Fruit fly (Drosophila melanogaster) whole organism, embryonic: ENCODE data around the gene Hmr.

Source experiments
- Blimp-1 ChIP-seq: fragments of 200-800 bp; sonication (Bioruptor generic); optimal IDR thresholded peaks from 3 replicates; lab custom pipeline; 2018; ENCODE audit warnings: missing biosample characterization, missing genetic modification characterization, mild to moderate bottlenecking, moderate library complexity, missing genetic modification reagents
- CG10565 ChIP-seq: fragments of 200-800 bp; sonication (Bioruptor generic); optimal IDR thresholded peaks from 3 replicates; lab custom pipeline; 2016; ENCODE audit warnings: missing biosample characterization, mild to moderate bottlenecking, missing genetic modification characterization
- CG11085 ChIP-seq: fragments of 200-800 bp; sonication (Bioruptor generic); IDR thresholded peaks from 2 replicates; pipeline ENCODE4 v1.3.6; 2022; ENCODE audit warnings: missing biosample characterization, missing genetic modification characterization
- CG12659 ChIP-seq: fragments of 200-800 bp; sonication (Bioruptor generic); optimal IDR thresholded peaks from 3 replicates; lab custom pipeline; 2017; ENCODE audit warnings: mild to moderate bottlenecking, missing biosample characterization, missing genetic modification reagents, missing genetic modification characterization
- CG13424 ChIP-seq: fragments of 200-800 bp; sonication (Bioruptor generic); optimal IDR thresholded peaks from 2 replicates; lab custom pipeline; 2019; ENCODE audit warnings: missing biosample characterization, mild to moderate bottlenecking, missing genetic modification characterization, moderate library complexity
- CG14667 ChIP-seq: fragments of 200-800 bp; sonication (Bioruptor generic); IDR thresholded peaks from 2 replicates; pipeline ENCODE4 v1.3.6; 2022; ENCODE audit warnings: missing biosample characterization, missing genetic modification characterization
- CG17361 ChIP-seq: fragments of 200-800 bp; sonication (Bioruptor generic); IDR thresholded peaks from 3 replicates; pipeline ENCODE4 v1.3.6; 2022; ENCODE audit warnings: missing biosample characterization, missing genetic modification characterization
- CG2129 ChIP-seq: fragments of 200-800 bp; sonication (Bioruptor generic); IDR thresholded peaks from 2 replicates; pipeline ENCODE4 v1.3.6; 2022; ENCODE audit warnings: missing biosample characterization, missing genetic modification characterization; ENCODE audit not compliant: partially characterized antibody
- CG2199 ChIP-seq: fragments of 200-800 bp; sonication (Bioruptor generic); IDR thresholded peaks from 3 replicates; pipeline ENCODE4 v1.3.6; 2022; ENCODE audit warnings: missing biosample characterization, missing genetic modification characterization
- CG30403 ChIP-seq: fragments of 200-800 bp; sonication (Bioruptor generic); optimal IDR thresholded peaks from 3 replicates; lab custom pipeline; 2016; ENCODE audit warnings: missing biosample characterization, missing genetic modification characterization
- CG3163 ChIP-seq: fragments of 200-800 bp; sonication (Bioruptor generic); optimal IDR thresholded peaks from 3 replicates; lab custom pipeline; 2016; ENCODE audit warnings: missing biosample characterization, missing genetic modification characterization
- CG33557 ChIP-seq: fragments of 200-800 bp; sonication (Bioruptor generic); optimal IDR thresholded peaks from 2 replicates; lab custom pipeline; 2019; ENCODE audit warnings: missing biosample characterization, mild to moderate bottlenecking, missing genetic modification characterization, moderate library complexity
- CG3847 ChIP-seq: fragments of 200-800 bp; sonication (Bioruptor generic); IDR thresholded peaks from 2 replicates; pipeline ENCODE4 v1.3.6; 2022; ENCODE audit warnings: missing biosample characterization, missing genetic modification characterization
- CG4328 ChIP-seq: fragments of 200-800 bp; sonication (Bioruptor generic); optimal IDR thresholded peaks from 3 replicates; lab custom pipeline; 2017; ENCODE audit warnings: missing biosample characterization, missing genetic modification reagents, missing genetic modification characterization
- CG4404 ChIP-seq: fragments of 200-800 bp; sonication (Bioruptor generic); IDR thresholded peaks from 2 replicates; pipeline ENCODE4 v1.3.6; 2022; ENCODE audit warnings: missing biosample characterization, missing genetic modification characterization
- CG4854 ChIP-seq: fragments of 200-800 bp; sonication (Bioruptor generic); optimal IDR thresholded peaks from 2 replicates; lab custom pipeline; 2016; ENCODE audit warnings: missing biosample characterization, missing genetic modification characterization, inconsistent platforms
- CG6854 ChIP-seq: fragments of 200-800 bp; sonication (Bioruptor generic); optimal IDR thresholded peaks from 3 replicates; lab custom pipeline; 2017; ENCODE audit warnings: missing biosample characterization, mild to moderate bottlenecking, missing genetic modification characterization
- CG7556 ChIP-seq: fragments of 200-800 bp; sonication (Bioruptor generic); optimal IDR thresholded peaks from 2 replicates; lab custom pipeline; 2017; ENCODE audit warnings: missing biosample characterization, mild to moderate bottlenecking, missing genetic modification characterization
- CG7963 ChIP-seq: fragments of 200-800 bp; sonication (Bioruptor generic); IDR thresholded peaks from 3 replicates; pipeline ENCODE4 v1.3.6; 2022; ENCODE audit warnings: missing biosample characterization, missing genetic modification characterization; ENCODE audit not compliant: partially characterized antibody
- CG8281 ChIP-seq: fragments of 200-800 bp; sonication (Bioruptor generic); optimal IDR thresholded peaks from 2 replicates; lab custom pipeline; 2018; ENCODE audit warnings: missing biosample characterization, mild to moderate bottlenecking, missing genetic modification characterization, moderate library complexity
- Dek ChIP-seq: fragments of 200-800 bp; sonication (Bioruptor generic); optimal IDR thresholded peaks from 3 replicates; lab custom pipeline; 2019; ENCODE audit warnings: missing biosample characterization, mild to moderate bottlenecking, missing genetic modification characterization, moderate library complexity
- Dll ChIP-seq: fragments of 200-800 bp; sonication (Bioruptor generic); IDR thresholded peaks from 4 replicates; pipeline ENCODE4 v1.3.6; 2022; ENCODE audit warnings: missing biosample characterization, missing genetic modification characterization; ENCODE audit not compliant: partially characterized antibody
- Ets97D ChIP-seq: fragments of 200-800 bp; sonication (Bioruptor generic); optimal IDR thresholded peaks from 3 replicates; lab custom pipeline; 2016; ENCODE audit warnings: missing biosample characterization, missing genetic modification characterization
- HLH54F ChIP-seq: fragments of 200-800 bp; sonication (Bioruptor generic); optimal IDR thresholded peaks from 3 replicates; lab custom pipeline; 2016; ENCODE audit warnings: missing biosample characterization, missing genetic modification characterization
- Hr78 ChIP-seq, 2 experiments: fragments of 200-800 bp in 1 of 2; fragments of >200 bp in 1 of 2; sonication (Bioruptor generic) in 1 of 2; optimal IDR thresholded peaks; 2 replicates each; lab custom pipeline; 2017 to 2019; ENCODE audit warnings: missing biosample characterization in 2 of 2, missing genetic modification characterization in 2 of 2, mild to moderate bottlenecking in 1 of 2, moderate library complexity in 1 of 2
- MBD-R2 ChIP-seq: fragments of 200-800 bp; sonication (Bioruptor generic); IDR thresholded peaks from 2 replicates; pipeline ENCODE4 v1.3.6; 2022; ENCODE audit warnings: missing biosample characterization, missing genetic modification characterization
- Med ChIP-seq: fragments of 200-800 bp; sonication (Bioruptor generic); peaks from one replicate; lab custom pipeline; 2016; ENCODE audit warnings: missing biosample characterization, missing genetic modification characterization, mild to moderate bottlenecking, inconsistent platforms, moderate library complexity
- Nf-YB ChIP-seq: fragments of 200-800 bp; sonication (Bioruptor generic); optimal IDR thresholded peaks from 3 replicates; lab custom pipeline; 2019; ENCODE audit warnings: missing biosample characterization, mild to moderate bottlenecking, missing genetic modification characterization, moderate library complexity
- Ravus ChIP-seq: fragments of 200-800 bp; sonication (Bioruptor generic); IDR thresholded peaks from 2 replicates; pipeline ENCODE4 v1.3.6; 2022; ENCODE audit warnings: missing biosample characterization, missing genetic modification characterization
- bowl ChIP-seq: fragments of 200-800 bp; sonication (Bioruptor generic); IDR thresholded peaks from 2 replicates; pipeline ENCODE4 v1.3.6; 2022; ENCODE audit warnings: missing biosample characterization, missing genetic modification characterization
- cad ChIP-seq: fragments of >200 bp; optimal IDR thresholded peaks from 2 replicates; lab custom pipeline; 2017; ENCODE audit warnings: missing biosample characterization, missing genetic modification characterization
- esg ChIP-seq: fragments of 200-800 bp; sonication (Bioruptor generic); conservative IDR thresholded peaks from 2 replicates; pipeline ENCODE4 v1.3.6; 2022; ENCODE audit warnings: missing biosample characterization, missing genetic modification characterization
- fu2 ChIP-seq: fragments of 200-800 bp; sonication (Bioruptor generic); optimal IDR thresholded peaks from 2 replicates; lab custom pipeline; 2016; ENCODE audit warnings: missing biosample characterization, missing genetic modification characterization
- gce ChIP-seq: fragments of 200-800 bp; sonication (Bioruptor generic); IDR thresholded peaks from 3 replicates; pipeline ENCODE4 v1.3.6; 2022; ENCODE audit warnings: missing biosample characterization, missing genetic modification characterization
- gfzf ChIP-seq: fragments of 200-800 bp; sonication (Bioruptor generic); optimal IDR thresholded peaks from 2 replicates; lab custom pipeline; 2016; ENCODE audit warnings: missing biosample characterization, mild to moderate bottlenecking, missing genetic modification characterization, moderate library complexity
- ham ChIP-seq: fragments of 200-800 bp; sonication (Bioruptor generic); IDR thresholded peaks from 2 replicates; pipeline ENCODE4 v1.3.6; 2022; ENCODE audit warnings: missing biosample characterization, missing genetic modification characterization
- inv ChIP-seq: fragments of 200-800 bp; sonication (Bioruptor generic); IDR thresholded peaks from 2 replicates; pipeline ENCODE4 v1.3.6; 2022; ENCODE audit warnings: missing biosample characterization, missing genetic modification characterization; ENCODE audit not compliant: partially characterized antibody
- jigr1 ChIP-seq: fragments of 200-800 bp; sonication (Bioruptor generic); IDR thresholded peaks from 3 replicates; pipeline ENCODE4 v1.3.6; 2022; ENCODE audit warnings: missing biosample characterization, missing genetic modification characterization
- jing ChIP-seq: fragments of 200-800 bp; sonication (Bioruptor generic); optimal IDR thresholded peaks from 2 replicates; lab custom pipeline; 2018; ENCODE audit warnings: missing biosample characterization, mild to moderate bottlenecking, missing genetic modification characterization
- lbe ChIP-seq: fragments of 200-800 bp; sonication (Bioruptor generic); optimal IDR thresholded peaks from 2 replicates; lab custom pipeline; 2016; ENCODE audit warnings: missing biosample characterization, mild to moderate bottlenecking, missing genetic modification characterization
- nau ChIP-seq: fragments of 200-800 bp; sonication (Bioruptor generic); optimal IDR thresholded peaks from 3 replicates; lab custom pipeline; 2017; ENCODE audit warnings: missing biosample characterization, mild to moderate bottlenecking, missing genetic modification characterization, missing genetic modification reagents
- nmo ChIP-seq: fragments of 200-800 bp; sonication (Bioruptor generic); optimal IDR thresholded peaks from 2 replicates; lab custom pipeline; 2018; ENCODE audit warnings: missing biosample characterization, mild to moderate bottlenecking, missing genetic modification characterization, moderate library complexity
- nom ChIP-seq: fragments of 200-800 bp; sonication (Bioruptor generic); optimal IDR thresholded peaks from 2 replicates; lab custom pipeline; 2017; ENCODE audit warnings: missing biosample characterization, missing genetic modification characterization, mild to moderate bottlenecking, moderate library complexity, missing genetic modification reagents
- p53 ChIP-seq: fragments of 200-800 bp; sonication (Bioruptor generic); optimal IDR thresholded peaks from 2 replicates; lab custom pipeline; 2016; ENCODE audit warnings: missing biosample characterization, missing genetic modification characterization
- ranshi ChIP-seq: fragments of 200-800 bp; sonication (Bioruptor generic); IDR thresholded peaks from 2 replicates; pipeline ENCODE4 v1.3.6; 2022; ENCODE audit warnings: missing biosample characterization, missing genetic modification characterization
- sr ChIP-seq: fragments of 200-800 bp; sonication (Bioruptor generic); IDR thresholded peaks from 3 replicates; pipeline ENCODE4 v1.3.6; 2022; ENCODE audit warnings: missing biosample characterization, missing genetic modification characterization
- tap ChIP-seq: fragments of 200-800 bp; optimal IDR thresholded peaks from 3 replicates; lab custom pipeline; 2019; ENCODE audit warnings: missing biosample characterization, mild to moderate bottlenecking, missing genetic modification characterization, moderate library complexity
- trh ChIP-seq: fragments of 200-800 bp; sonication (Bioruptor generic); optimal IDR thresholded peaks from 2 replicates; lab custom pipeline; 2016; ENCODE audit warnings: missing biosample characterization, missing genetic modification characterization
- vnd ChIP-seq: fragments of 200-800 bp; sonication (Bioruptor generic); IDR thresholded peaks from 3 replicates; pipeline ENCODE4 v1.3.6; 2022; ENCODE audit warnings: missing biosample characterization, missing genetic modification characterization; ENCODE audit not compliant: partially characterized antibody
- zen2 ChIP-seq: fragments of 200-800 bp; sonication (Bioruptor generic); IDR thresholded peaks from 3 replicates; pipeline ENCODE4 v1.3.6; 2022; ENCODE audit warnings: missing biosample characterization, missing genetic modification characterization; ENCODE audit not compliant: partially characterized antibody

Hmr gene

DNA sequence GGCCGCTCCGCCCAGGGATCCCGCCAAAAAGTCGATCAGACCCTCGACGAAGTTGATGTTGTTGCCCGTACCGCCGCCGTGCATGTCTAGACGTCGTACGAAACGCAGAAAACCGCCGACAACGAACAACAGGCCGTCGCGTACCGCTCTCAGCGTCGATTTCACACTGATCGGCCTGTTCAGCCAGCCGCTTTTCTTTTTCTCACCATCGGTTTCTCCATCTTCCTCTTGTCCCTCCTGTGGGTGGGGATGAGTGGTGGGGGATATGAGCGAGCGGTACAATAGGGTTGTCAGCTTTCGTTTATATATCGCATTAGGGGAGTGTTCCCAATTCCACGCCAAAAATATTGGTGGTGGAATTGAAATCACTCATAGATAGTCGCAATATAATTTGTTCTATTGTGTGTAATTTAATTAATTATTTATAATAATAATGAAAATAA is 5.8 kb upstream of the Hmr start (continued):
- no peak for TF ChIP-seq inv (GFP tag; lab: Robert Waterston, UW)
- TF ChIP-seq CG12659 (GFP tag; lab: Kevin White, UChicago): peak; percentile 30
- TF ChIP-seq CG2199: no peak
- TF ChIP-seq HLH54F: peak; percentile 1
- TF ChIP-seq Nf-YB (GFP tag; lab: Kevin White, UChicago): no peak
- no peak for TF ChIP-seq Ets97D (GFP tag; lab: Kevin White, UChicago)
- peak; percentile 28; the same call in 1 of the 2 replicates for TF ChIP-seq CG11085
- TF ChIP-seq lbe (GFP tag; lab: Kevin White, UChicago): no peak
- peak; percentile 45; the same call in 1 of the 2 replicates for TF ChIP-seq CG14667 (GFP tag; lab: Robert Waterston, UW)
- TF ChIP-seq CG8281 (tag; lab: Kevin White, UChicago): no peak
- TF ChIP-seq CG13424 (tag; lab: Kevin White, UChicago): peak; percentile 39
- no peak for TF ChIP-seq fu2 (GFP tag; lab: Kevin White, UChicago)
- TF ChIP-seq CG7963 (GFP tag; lab: Robert Waterston, UW): no peak
- TF ChIP-seq CG3163 (GFP tag; lab: Kevin White, UChicago): no peak
- 0 out of 2 replicates have a peak, but pooled peaks have one; percentile 20 for TF ChIP-seq MBD-R2 (GFP tag; lab: Robert Waterston, UW)
- TF ChIP-seq vnd (GFP tag; lab: Robert Waterston, UW): no peak
- peak; percentile 24; the same call in 1 of the 2 replicates for TF ChIP-seq ranshi (GFP tag; lab: Robert Waterston, UW)
- TF ChIP-seq CG10565 (GFP tag; lab: Kevin White, UChicago): no peak
- no peak for TF ChIP-seq CG6854
- peak; percentile 12; the same call in 1 of the 3 replicates for TF ChIP-seq gce
- peak; percentile 4 for TF ChIP-seq CG4328
- TF ChIP-seq nmo (GFP tag; lab: Kevin White, UChicago): peak; percentile 44
- no peak for TF ChIP-seq gfzf (GFP tag; lab: Kevin White, UChicago)
- TF ChIP-seq Med: peak; percentile 90
- 0 out of 3 replicates have a peak, but pooled peaks have one; percentile 7 for TF ChIP-seq zen2 (GFP tag; lab: Robert Waterston, UW)
- no peak for TF ChIP-seq jing (GFP tag; lab: Kevin White, UChicago)
- no peak; the same call in 1 of the 2 replicates for TF ChIP-seq CG2129 (GFP tag; lab: Robert Waterston, UW)
- no peak for TF ChIP-seq CG33557 (GFP tag; lab: Kevin White, UChicago)
- TF ChIP-seq nau: no peak
- TF ChIP-seq bowl (GFP tag; lab: Robert Waterston, UW): no peak
- TF ChIP-seq jigr1 (GFP tag; lab: Robert Waterston, UW): no peak
- TF ChIP-seq p53 (GFP tag; lab: Kevin White, UChicago): no peak
- TF ChIP-seq esg (GFP tag; lab: Robert Waterston, UW): no peak
- TF ChIP-seq CG4854 (GFP tag; lab: Kevin White, UChicago): no peak
- no peak for TF ChIP-seq ham (GFP tag; lab: Robert Waterston, UW)
- no peak for TF ChIP-seq Dll
- TF ChIP-seq CG4404 (GFP tag; lab: Robert Waterston, UW): peak; percentile 21; the same call in 1 of the 2 replicates
- TF ChIP-seq Hr78 (GFP tag; optimal IDR thresholded peaks at IDR 0.05; lab: Kevin White, UChicago): no peak
- no peak for TF ChIP-seq nom (GFP tag; lab: Kevin White, UChicago)
- no peak for TF ChIP-seq tap (tag; lab: Kevin White, UChicago)
- TF ChIP-seq CG3847 (GFP tag; lab: Robert Waterston, UW): peak; percentile 55
- TF ChIP-seq Blimp-1 (GFP tag; lab: Kevin White, UChicago): peak; percentile 15
- no peak for TF ChIP-seq trh
- TF ChIP-seq Ravus (GFP tag; lab: Robert Waterston, UW): peak; percentile 31
- no peak for TF ChIP-seq Dek (tag; lab: Kevin White, UChicago)
- TF ChIP-seq CG17361 (GFP tag; lab: Robert Waterston, UW): peak; percentile 68
- TF ChIP-seq CG30403 (GFP tag; lab: Kevin White, UChicago): peak; percentile 52
- TF ChIP-seq cad (GFP tag; lab: Kevin White, UChicago): no peak
- TF ChIP-seq CG7556: peak; percentile 30
- TF ChIP-seq sr: no peak
